Worm (Caenorhabditis elegans) whole organism, L4/young adult: ENCODE measurements around the gene btb-9.

Experiments
- W03F9.2 ChIP-seq: fragments of 150-350 bp; optimal IDR thresholded peaks from 2 replicates; lab custom pipeline; 2014; ENCODE audit warnings: missing biosample characterization, missing genetic modification characterization
- him-1 ChIP-seq: sonication (generic microtip); optimal IDR thresholded peaks from 2 replicates; lab custom pipeline; 2016; ENCODE audit warnings: missing genotype, missing genetic modification reagents, missing genetic modification characterization, missing compliant biosample characterization

- TF ChIP-seq W03F9.2 (tag; lab: Kevin White, UChicago) (no peak), him-1 (tag; lab: Kevin White, UChicago) (no peak)
These were observed 21.9 kb upstream of the btb-9 start, which contains the start of gene sdz-18 for ce11 chrII:1706385-1706784.
